Fruit fly (Drosophila melanogaster): ENCODE data around the gene CG46394.

Gene CG46394

dm6 chr3L:11627819-11628483, 27.8 kb downstream of the CG46394 start, which contains the start of gene Apt1:
Gene Apt1 (plus strand): TSS chr3L:11628037.
- TF ChIP-seq cic (GFP tag; optimal IDR thresholded peaks at IDR 0.05), result no peak
- no peak for TF ChIP-seq Clk (GFP tag; optimal IDR thresholded peaks at IDR 0.05)
- TF ChIP-seq Hr96 (GFP tag; optimal IDR thresholded peaks at IDR 0.05), result no peak
- TF ChIP-seq bab1 (GFP tag; optimal IDR thresholded peaks at IDR 0.05), result peak; percentile 48
- TF ChIP-seq CG14711 (tag; optimal IDR thresholded peaks at IDR 0.05), result peak; percentile 14
- no peak for TF ChIP-seq CG7045 (GFP tag; optimal IDR thresholded peaks at IDR 0.05)
- TF ChIP-seq CG33017 (tag; optimal IDR thresholded peaks at IDR 0.05), result peak; percentile 0
- peak; percentile 58 for TF ChIP-seq toe (GFP tag; optimal IDR thresholded peaks at IDR 0.05)
- peak; percentile 24 for TF ChIP-seq CG7101 (tag; optimal IDR thresholded peaks at IDR 0.05)
- TF ChIP-seq cnc (optimal IDR thresholded peaks at IDR 0.05), result no peak
- no peak for TF ChIP-seq ovo (GFP tag; optimal IDR thresholded peaks at IDR 0.05)
- peak; percentile 29 for TF ChIP-seq kay (GFP tag; ENCODE audit: borderline replicate concordance)
- no peak for TF ChIP-seq CG5204 (GFP tag; optimal IDR thresholded peaks at IDR 0.05)
- TF ChIP-seq pad (GFP tag; optimal IDR thresholded peaks at IDR 0.05), result no peak
- TF ChIP-seq tj (GFP tag; optimal IDR thresholded peaks at IDR 0.05), result peak; percentile 83
- TF ChIP-seq CG1620 (GFP tag; optimal IDR thresholded peaks at IDR 0.05), result no peak
- peak; percentile 24 for TF ChIP-seq CG11617 (GFP tag; optimal IDR thresholded peaks at IDR 0.05)
- peak; percentile 26 for TF ChIP-seq Mnt (GFP tag; optimal IDR thresholded peaks at IDR 0.05)
- TF ChIP-seq Crg-1 (GFP tag; optimal IDR thresholded peaks at IDR 0.05), result no peak
- TF ChIP-seq CG12768 (GFP tag; optimal IDR thresholded peaks at IDR 0.05), result peak; percentile 77

dm6 chr3L:11630684-11631083, 30.5 kb downstream of the CG46394 start:
- TF ChIP-seq kay (GFP tag; ENCODE audit: borderline replicate concordance) (peak; percentile 70), Mnt (GFP tag; optimal IDR thresholded peaks at IDR 0.05) (peak; percentile 13), CG12768 (GFP tag; optimal IDR thresholded peaks at IDR 0.05) (no peak), CG7101 (tag; optimal IDR thresholded peaks at IDR 0.05) (peak; percentile 5), Clk (GFP tag; optimal IDR thresholded peaks at IDR 0.05) (no peak), CG14711 (tag; optimal IDR thresholded peaks at IDR 0.05) (peak; percentile 32)

dm6 chr3L:11631092-11631491, 30.9 kb downstream of the CG46394 start, which contains the start of gene CG32091:
Gene CG32091 (plus strand): TSS chr3L:11631392.
- TF ChIP-seq CG5204 (GFP tag; optimal IDR thresholded peaks at IDR 0.05) (no peak), ovo (GFP tag; optimal IDR thresholded peaks at IDR 0.05) (no peak), tj (GFP tag; optimal IDR thresholded peaks at IDR 0.05) (peak; percentile 40), cnc (optimal IDR thresholded peaks at IDR 0.05) (no peak), Crg-1 (GFP tag; optimal IDR thresholded peaks at IDR 0.05) (no peak), CG12768 (GFP tag; optimal IDR thresholded peaks at IDR 0.05) (peak; percentile 1), kay (GFP tag; ENCODE audit: borderline replicate concordance) (peak; percentile 18)

dm6 chr3L:11634551-11634950, 34.4 kb downstream of the CG46394 start:
- TF ChIP-seq cic (GFP tag; optimal IDR thresholded peaks at IDR 0.05) (no peak), cnc (optimal IDR thresholded peaks at IDR 0.05) (no peak), tj (GFP tag; optimal IDR thresholded peaks at IDR 0.05) (no peak), toe (GFP tag; optimal IDR thresholded peaks at IDR 0.05) (no peak), CG33017 (tag; optimal IDR thresholded peaks at IDR 0.05) (no peak), ovo (GFP tag; optimal IDR thresholded peaks at IDR 0.05) (no peak), CG5204 (GFP tag; optimal IDR thresholded peaks at IDR 0.05) (no peak)

dm6 chr3L:11636829-11637228, 36.7 kb downstream of the CG46394 start:
- TF ChIP-seq pad (GFP tag; optimal IDR thresholded peaks at IDR 0.05), result no peak
- TF ChIP-seq kay (GFP tag; ENCODE audit: borderline replicate concordance), result peak; percentile 43

dm6 chr3L:11645933-11646332, 45.8 kb downstream of the CG46394 start, which contains the start of gene CG6071:
Gene CG6071 (minus strand): TSS chr3L:11646033.
- TF ChIP-seq Hr96 (GFP tag; optimal IDR thresholded peaks at IDR 0.05) (no peak), bab1 (GFP tag; optimal IDR thresholded peaks at IDR 0.05) (no peak), kay (GFP tag; ENCODE audit: borderline replicate concordance) (no peak), CG1620 (GFP tag; optimal IDR thresholded peaks at IDR 0.05) (no peak), CG14711 (tag; optimal IDR thresholded peaks at IDR 0.05) (no peak), CG7101 (tag; optimal IDR thresholded peaks at IDR 0.05) (no peak), CG11617 (GFP tag; optimal IDR thresholded peaks at IDR 0.05) (no peak), CG5204 (GFP tag; optimal IDR thresholded peaks at IDR 0.05) (no peak), CG33017 (tag; optimal IDR thresholded peaks at IDR 0.05) (no peak), tj (GFP tag; optimal IDR thresholded peaks at IDR 0.05) (no peak), CG7045 (GFP tag; optimal IDR thresholded peaks at IDR 0.05) (no peak), CG12768 (GFP tag; optimal IDR thresholded peaks at IDR 0.05) (no peak), Clk (GFP tag; optimal IDR thresholded peaks at IDR 0.05) (no peak), ovo (GFP tag; optimal IDR thresholded peaks at IDR 0.05) (no peak)

- TF ChIP-seq ovo (GFP tag; optimal IDR thresholded peaks at IDR 0.05) (no peak), cic (GFP tag; optimal IDR thresholded peaks at IDR 0.05) (no peak), CG11617 (GFP tag; optimal IDR thresholded peaks at IDR 0.05) (peak; percentile 72), bab1 (GFP tag; optimal IDR thresholded peaks at IDR 0.05) (peak; percentile 76), CG1620 (GFP tag; optimal IDR thresholded peaks at IDR 0.05) (peak; percentile 60), Mnt (GFP tag; optimal IDR thresholded peaks at IDR 0.05) (peak; percentile 99), pad (GFP tag; optimal IDR thresholded peaks at IDR 0.05) (peak; percentile 17), kay (GFP tag; ENCODE audit: borderline replicate concordance) (no peak), CG7045 (GFP tag; optimal IDR thresholded peaks at IDR 0.05) (peak; percentile 27), CG5204 (GFP tag; optimal IDR thresholded peaks at IDR 0.05) (peak; percentile 57), CG7101 (tag; optimal IDR thresholded peaks at IDR 0.05) (peak; percentile 53), Crg-1 (GFP tag; optimal IDR thresholded peaks at IDR 0.05) (peak; percentile 56), Clk (GFP tag; optimal IDR thresholded peaks at IDR 0.05) (peak; percentile 27), CG12768 (GFP tag; optimal IDR thresholded peaks at IDR 0.05) (peak; percentile 52), CG33017 (tag; optimal IDR thresholded peaks at IDR 0.05) (no peak), cnc (optimal IDR thresholded peaks at IDR 0.05) (no peak), CG14711 (tag; optimal IDR thresholded peaks at IDR 0.05) (peak; percentile 67), toe (GFP tag; optimal IDR thresholded peaks at IDR 0.05) (peak; percentile 35), Hr96 (GFP tag; optimal IDR thresholded peaks at IDR 0.05) (peak; percentile 59), tj (GFP tag; optimal IDR thresholded peaks at IDR 0.05) (peak; percentile 11)
Observed at dm6 chr3L:11648410-11648809, 48.2 kb downstream of the CG46394 start, which contains the start of the genes RIOK1 and Polr3H. Gene RIOK1 (minus strand): TSS chr3L:11648474. Gene Polr3H (plus strand): TSS chr3L:11648756.

All from whole organism, adult.